Worm (Caenorhabditis elegans): ENCODE data around the gene T02C5.1.

T02C5.1 gene

ce11 chrX:2674514-2674913, 20.2 kb upstream of the T02C5.1 start:
- TF ChIP-seq ceh-6 (GFP tag; optimal IDR thresholded peaks at IDR 0.05): no peak
- no peak for TF ChIP-seq hlh-8 (tag; optimal IDR thresholded peaks at IDR 0.05)
- no peak for TF ChIP-seq ceh-31 (tag; optimal IDR thresholded peaks at IDR 0.05)

- TF ChIP-seq ceh-48 (tag; optimal IDR thresholded peaks at IDR 0.05) (no peak), unc-3 (GFP tag; conservative IDR thresholded peaks at IDR 0.05) (no peak), unc-3 (tag; optimal IDR thresholded peaks at IDR 0.05) (no peak), pqm-1 (tag; optimal IDR thresholded peaks at IDR 0.05) (no peak), sdc-2 (tag; optimal IDR thresholded peaks at IDR 0.05) (no peak), ceh-45 (GFP tag; IDR thresholded peaks at IDR 0.05) (no peak), sox-4 (tag; optimal IDR thresholded peaks at IDR 0.05) (no peak), nfya-1 (tag; optimal IDR thresholded peaks at IDR 0.05) (no peak), ceh-30 (tag; optimal IDR thresholded peaks at IDR 0.05) (no peak), unc-55 (GFP tag; optimal IDR thresholded peaks at IDR 0.05) (no peak), ceh-6 (GFP tag; optimal IDR thresholded peaks at IDR 0.05) (no peak), lin-11 (tag; optimal IDR thresholded peaks at IDR 0.05) (no peak), K09A11.1 (tag; optimal IDR thresholded peaks at IDR 0.05; ENCODE audit: insufficient read depth) (no peak), nhr-232 (tag; optimal IDR thresholded peaks at IDR 0.05) (no peak), syd-9 (tag; optimal IDR thresholded peaks at IDR 0.05) (no peak), ama-1 (optimal IDR thresholded peaks at IDR 0.05) (no peak), mec-3 (tag; optimal IDR thresholded peaks at IDR 0.05; ENCODE audit: borderline replicate concordance) (no peak), hlh-30 (tag; optimal IDR thresholded peaks at IDR 0.05; ENCODE audit: insufficient read depth) (no peak), pros-1 (tag; optimal IDR thresholded peaks at IDR 0.05) (no peak)
These were observed 10.3 kb upstream of the T02C5.1 start for ce11 chrX:2684448-2684847.

ce11 chrX:2687174-2687573, 7.5 kb upstream of the T02C5.1 start, which contains the start of gene immt-1:
Gene immt-1 (minus strand): TSS chrX:2687184.
- TF ChIP-seq C38D4.7 (GFP tag; optimal IDR thresholded peaks at IDR 0.05) (peak; percentile 14), madf-2 (tag; optimal IDR thresholded peaks at IDR 0.05) (peak; percentile 16), nhr-232 (tag; optimal IDR thresholded peaks at IDR 0.05) (no peak), K09A11.1 (tag; optimal IDR thresholded peaks at IDR 0.05; ENCODE audit: insufficient read depth) (no peak), fax-1 (tag; optimal IDR thresholded peaks at IDR 0.05) (no peak), eyg-1 (tag; optimal IDR thresholded peaks at IDR 0.05) (no peak), unc-55 (GFP tag; optimal IDR thresholded peaks at IDR 0.05) (peak; percentile 70), pros-1 (tag; optimal IDR thresholded peaks at IDR 0.05) (peak; percentile 28), dmd-4 (tag; optimal IDR thresholded peaks at IDR 0.05; ENCODE audit: borderline replicate concordance) (peak; percentile 34), pat-9 (tag; optimal IDR thresholded peaks at IDR 0.05) (no peak), elt-2 (tag; optimal IDR thresholded peaks at IDR 0.05) (peak; percentile 31), unc-42 (tag; optimal IDR thresholded peaks at IDR 0.05) (peak; percentile 62), sox-4 (tag; optimal IDR thresholded peaks at IDR 0.05) (no peak), zip-5 (tag; optimal IDR thresholded peaks at IDR 0.05) (no peak), tbx-2 (tag; optimal IDR thresholded peaks at IDR 0.05) (peak; percentile 72), ztf-16 (tag; optimal IDR thresholded peaks at IDR 0.05) (peak; percentile 46), T23F11.4 (GFP tag; optimal IDR thresholded peaks at IDR 0.05) (no peak), rnt-1 (tag; optimal IDR thresholded peaks at IDR 0.05) (peak; percentile 12), ceh-19 (GFP tag; optimal IDR thresholded peaks at IDR 0.05) (no peak), ceh-18 (tag; optimal IDR thresholded peaks at IDR 0.05) (peak; percentile 46), nfya-1 (tag; optimal IDR thresholded peaks at IDR 0.05) (peak; percentile 61), unc-86 (tag; optimal IDR thresholded peaks at IDR 0.05) (peak; percentile 30), ref-2 (tag; optimal IDR thresholded peaks at IDR 0.05) (peak; percentile 32), ceh-30 (tag; optimal IDR thresholded peaks at IDR 0.05) (no peak), ceh-34 (tag; optimal IDR thresholded peaks at IDR 0.05) (peak; percentile 8), ceh-14 (tag; optimal IDR thresholded peaks at IDR 0.05) (peak; percentile 21), F13H6.1 (tag; optimal IDR thresholded peaks at IDR 0.05) (no peak), pax-1 (tag; optimal IDR thresholded peaks at IDR 0.05) (peak; percentile 50), unc-3 (GFP tag; conservative IDR thresholded peaks at IDR 0.05) (no peak), unc-3 (tag; optimal IDR thresholded peaks at IDR 0.05) (peak; percentile 15), dve-1 (tag; optimal IDR thresholded peaks at IDR 0.05) (peak; percentile 60), ceh-48 (tag; optimal IDR thresholded peaks at IDR 0.05) (peak; percentile 1), odd-2 (tag; optimal IDR thresholded peaks at IDR 0.05) (no peak), ceh-31 (tag; optimal IDR thresholded peaks at IDR 0.05) (peak; percentile 82), hlh-30 (tag; optimal IDR thresholded peaks at IDR 0.05; ENCODE audit: insufficient read depth) (peak; percentile 11), sox-2 (GFP tag; IDR thresholded peaks at IDR 0.05) (peak; percentile 50; the same call in 1 of the 2 replicates), ceh-2 (tag; optimal IDR thresholded peaks at IDR 0.05) (peak; percentile 35)
